Fruit fly (Drosophila melanogaster) whole organism: ENCODE results near the gene eIF3d2.

ENCODE experiments used
- CG8478 ChIP-seq: fragments of >200 bp; optimal IDR thresholded peaks from 2 replicates; lab custom pipeline; 2018; ENCODE audit warnings: inconsistent platforms
- Dll ChIP-seq: fragments of >200 bp; optimal IDR thresholded peaks from 2 replicates; lab custom pipeline; 2017
- EcR ChIP-seq, 2 experiments: fragments of >200 bp; optimal IDR thresholded peaks; 2 replicates each; lab custom pipeline; 2017; ENCODE audit warnings: missing biosample characterization in 2 of 2, missing genetic modification characterization in 2 of 2, missing genetic modification reagents in 2 of 2
- pan ChIP-seq: fragments of >200 bp; optimal IDR thresholded peaks from 2 replicates; lab custom pipeline; 2017
- psq ChIP-seq: fragments of >200 bp; optimal IDR thresholded peaks from 2 replicates; lab custom pipeline; 2017
- usp ChIP-seq: fragments of >200 bp; optimal IDR thresholded peaks from 2 replicates; lab custom pipeline; 2017; ENCODE audit warnings: missing biosample characterization, missing genetic modification characterization, mixed read lengths

The eIF3d2 gene

DNA sequence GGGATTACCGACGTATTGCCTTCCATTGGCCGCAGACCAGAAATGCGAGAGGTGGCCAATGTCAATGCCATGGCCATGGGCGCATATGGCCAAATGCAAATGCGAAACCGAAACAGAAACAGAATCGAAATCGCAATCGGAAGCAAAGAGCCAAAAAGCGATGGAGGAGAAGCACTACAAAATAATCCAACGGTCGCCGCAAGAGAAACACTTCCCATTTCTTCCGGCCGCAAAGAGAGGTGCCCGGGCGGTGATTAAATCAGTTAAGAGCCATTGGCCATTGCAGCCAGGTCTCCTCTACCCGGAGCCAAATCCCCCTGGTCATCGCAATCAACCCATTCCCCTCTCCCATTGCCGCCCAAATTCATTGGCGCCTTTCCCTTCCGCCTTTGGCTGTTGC, 19.4 kb upstream of the eIF3d2 start, which contains the start of gene CG14742:
Gene CG14742, plus strand, starts transcription at position 301 of the 400 bp plus-strand sequence.
- TF ChIP-seq Dll (no peak), pan (lab: Kevin White, UChicago) (no peak), EcR (GFP tag; optimal IDR thresholded peaks at IDR 0.05; lab: Kevin White, UChicago) (no peak), usp (GFP tag; lab: Kevin White, UChicago) (no peak), psq (lab: Kevin White, UChicago) (no peak), CG8478 (lab: Kevin White, UChicago) (no peak)

DNA sequence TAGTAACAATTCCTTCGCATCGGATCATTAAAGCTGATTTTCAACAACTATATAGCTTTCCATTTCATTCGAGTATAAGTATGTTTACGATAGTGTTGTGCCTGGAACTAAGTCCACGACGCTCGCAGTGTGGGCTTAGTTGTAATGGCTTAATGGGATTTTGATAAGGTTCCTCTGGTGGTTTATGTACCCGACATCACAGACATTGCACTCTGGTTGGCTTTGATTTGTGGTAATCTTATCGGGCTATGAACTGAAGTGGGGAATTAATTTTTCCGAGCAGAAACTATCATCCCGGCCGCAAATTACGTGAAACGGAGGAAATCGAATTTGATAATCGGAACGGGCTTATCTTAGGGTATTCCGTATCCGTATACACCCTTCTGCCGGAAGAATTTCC, 16.7 kb upstream of the eIF3d2 start:
- TF ChIP-seq psq (lab: Kevin White, UChicago) (no peak), usp (GFP tag; lab: Kevin White, UChicago) (no peak), EcR (GFP tag; optimal IDR thresholded peaks at IDR 0.05; lab: Kevin White, UChicago) (no peak), Dll (no peak), pan (lab: Kevin White, UChicago) (no peak), CG8478 (lab: Kevin White, UChicago) (no peak)

DNA sequence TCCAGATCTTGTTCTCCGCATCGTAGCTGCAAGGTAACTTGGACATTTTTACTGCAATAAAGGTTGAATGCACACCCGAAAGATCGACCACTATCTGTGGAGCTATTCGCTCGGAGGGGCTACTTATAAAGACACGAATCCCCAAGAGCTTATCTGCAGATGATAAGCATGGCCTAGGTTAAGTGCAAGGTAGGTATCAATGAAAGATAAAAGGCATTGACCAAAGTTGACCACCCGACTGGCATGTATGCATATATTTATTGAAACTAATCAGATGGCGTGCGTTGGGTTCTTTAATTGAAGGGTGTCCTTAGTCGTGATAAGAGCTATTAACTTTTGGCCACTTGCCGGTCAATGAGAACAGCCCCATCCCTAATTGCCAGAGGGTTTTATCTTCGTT, 15.4 kb upstream of the eIF3d2 start, which contains the start of gene CG4830:
Gene CG4830, minus strand, starts transcription at position 101 of the 400 bp plus-strand sequence.
- no peak for TF ChIP-seq EcR (GFP tag; optimal IDR thresholded peaks at IDR 0.05; lab: Kevin White, UChicago)

DNA sequence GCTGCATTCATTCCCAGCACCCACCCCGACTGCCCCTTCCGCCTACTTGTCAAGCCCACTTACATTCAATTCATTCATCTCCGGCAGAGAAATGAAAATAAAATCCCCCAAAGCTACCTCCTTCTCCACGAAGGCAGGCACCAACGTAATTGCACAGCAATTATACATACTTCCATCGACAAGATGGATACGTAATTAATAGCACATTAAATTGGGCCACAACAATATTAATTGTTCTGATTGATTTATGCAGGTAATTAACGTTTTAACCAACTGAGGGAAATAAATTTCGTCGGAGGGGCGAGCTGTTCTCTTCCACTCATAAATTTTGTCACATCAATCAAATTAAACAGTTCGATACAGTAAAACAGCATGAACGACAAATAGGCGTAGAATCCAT, 2.8 kb upstream of the eIF3d2 start, which contains the start of gene Adk1:
Gene Adk1, plus strand, starts transcription at position 301 of the 400 bp plus-strand sequence.
- no peak for TF ChIP-seq EcR (GFP tag; optimal IDR thresholded peaks at IDR 0.05; lab: Kevin White, UChicago)
- no peak for TF ChIP-seq pan (lab: Kevin White, UChicago)
- TF ChIP-seq psq (lab: Kevin White, UChicago) = no peak
- no peak for TF ChIP-seq usp (GFP tag; lab: Kevin White, UChicago)
- TF ChIP-seq CG8478 (lab: Kevin White, UChicago) = no peak
- TF ChIP-seq Dll = no peak

DNA sequence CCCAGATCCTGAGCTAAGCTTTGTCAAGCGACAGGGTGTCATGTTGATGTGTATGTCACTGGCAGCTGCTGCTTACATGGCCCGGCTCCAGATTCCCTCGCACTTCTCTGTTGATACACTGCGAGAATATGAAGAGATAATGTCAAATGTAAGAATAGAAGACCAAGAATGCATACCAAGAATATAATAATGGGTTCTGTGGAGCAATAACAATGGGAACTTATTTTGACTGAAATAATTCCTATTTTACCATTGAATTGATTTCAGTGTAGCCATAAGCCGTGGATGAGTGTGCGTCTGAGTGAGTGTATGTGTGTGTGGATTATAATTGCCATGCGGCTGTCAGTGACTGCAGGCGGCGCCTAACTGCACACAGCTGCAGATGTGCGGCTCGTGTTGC, 1.3 kb upstream of the eIF3d2 start:
- no peak for TF ChIP-seq Dll
- no peak for TF ChIP-seq CG8478 (lab: Kevin White, UChicago)
- no peak for TF ChIP-seq EcR (GFP tag; optimal IDR thresholded peaks at IDR 0.05; lab: Kevin White, UChicago)
- no peak for TF ChIP-seq usp (GFP tag; lab: Kevin White, UChicago)
- no peak for TF ChIP-seq psq (lab: Kevin White, UChicago)
- no peak for TF ChIP-seq pan (lab: Kevin White, UChicago)

DNA sequence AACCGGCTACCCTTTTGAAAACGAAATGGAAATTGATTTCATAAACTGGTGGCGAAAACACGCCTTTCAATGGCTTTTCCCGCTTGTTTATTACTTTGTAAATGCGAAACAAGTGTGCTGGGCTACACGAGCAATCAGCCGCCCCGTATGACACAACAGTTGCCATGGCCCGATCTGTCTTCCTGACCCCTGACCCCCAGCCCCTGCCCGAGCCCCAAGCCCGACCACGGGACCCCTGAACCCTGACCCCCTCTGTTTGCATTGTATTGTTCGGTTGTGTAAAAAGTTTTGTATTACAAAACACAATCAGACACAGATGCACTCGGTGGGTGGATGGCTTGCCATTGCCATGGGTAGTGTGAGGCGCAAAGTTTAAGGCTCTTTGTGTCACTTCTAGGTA, 9.2 kb downstream of the eIF3d2 start:
- TF ChIP-seq pan (lab: Kevin White, UChicago) (no peak), CG8478 (lab: Kevin White, UChicago) (no peak), psq (lab: Kevin White, UChicago) (no peak), usp (GFP tag; lab: Kevin White, UChicago) (no peak), EcR (GFP tag; optimal IDR thresholded peaks at IDR 0.05; lab: Kevin White, UChicago) (no peak), Dll (no peak)

DNA sequence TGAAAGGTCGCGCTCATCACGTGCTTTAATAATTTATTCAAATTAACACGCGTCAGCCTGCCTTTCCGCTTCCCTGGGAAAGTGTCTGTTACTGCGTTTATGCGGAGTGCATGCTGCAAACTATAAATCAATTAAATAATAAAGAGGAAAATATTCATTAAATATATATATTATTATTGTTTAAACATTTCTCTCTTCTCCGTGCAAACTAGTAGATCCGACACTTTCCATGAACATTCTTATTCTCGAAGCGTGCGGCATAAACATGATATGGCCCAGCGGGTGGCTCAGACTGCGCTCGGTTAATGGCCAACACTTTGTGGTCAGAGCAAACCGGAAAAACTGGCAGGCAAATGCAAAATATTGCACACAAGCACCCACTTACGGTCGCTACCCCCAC, 26.5 kb downstream of the eIF3d2 start:
- TF ChIP-seq EcR (GFP tag; optimal IDR thresholded peaks at IDR 0.05; lab: Kevin White, UChicago) = no peak
- TF ChIP-seq CG8478 (lab: Kevin White, UChicago) = no peak
- TF ChIP-seq Dll = no peak

DNA sequence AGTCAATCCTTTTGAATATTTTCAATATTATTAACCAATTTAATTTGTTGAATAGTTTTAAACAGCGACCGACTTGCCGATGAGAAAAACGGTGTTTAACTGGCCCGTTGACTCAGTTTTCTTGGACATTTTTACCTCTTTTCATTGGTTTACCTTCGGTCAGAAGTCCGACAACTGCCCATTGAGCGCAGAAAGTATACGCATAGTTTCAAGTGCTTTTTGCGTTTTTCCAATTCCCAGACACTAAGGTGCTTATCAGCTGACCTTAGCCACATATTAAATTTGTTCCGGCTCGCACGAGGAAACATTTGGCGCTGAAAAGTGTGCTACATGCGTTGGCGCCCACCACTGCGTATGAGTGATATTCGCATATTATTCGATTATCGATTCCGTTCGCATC, 28.7 kb downstream of the eIF3d2 start, which contains the start of gene Cpn:
Gene Cpn, minus strand, starts transcription at position 101 of the 400 bp plus-strand sequence.
- no peak for TF ChIP-seq psq (lab: Kevin White, UChicago)
- no peak for TF ChIP-seq EcR (GFP tag; optimal IDR thresholded peaks at IDR 0.05; lab: Kevin White, UChicago)
- no peak for TF ChIP-seq pan (lab: Kevin White, UChicago)
- no peak for TF ChIP-seq CG8478 (lab: Kevin White, UChicago)
- TF ChIP-seq Dll = no peak
- no peak for TF ChIP-seq usp (GFP tag; lab: Kevin White, UChicago)

DNA sequence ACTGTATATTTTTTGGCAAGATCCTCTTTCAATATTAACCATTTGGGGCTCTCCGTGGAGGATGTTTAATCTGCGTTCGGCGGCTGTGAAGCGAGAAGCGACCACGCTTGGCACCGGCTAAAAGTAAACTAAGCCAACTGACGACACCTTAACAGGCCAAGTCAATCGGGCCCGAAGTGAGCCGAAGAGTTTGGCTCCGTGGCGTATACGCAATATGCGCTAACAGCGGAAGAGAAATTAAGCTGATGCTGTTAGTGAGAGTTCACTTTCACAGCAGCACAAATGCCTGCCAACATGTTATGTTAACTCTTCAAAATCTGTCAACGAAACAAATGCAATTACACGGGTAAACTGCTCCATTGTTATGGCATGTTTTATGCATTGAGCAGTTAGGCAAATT, 36.3 kb downstream of the eIF3d2 start, which contains the start of gene dpr15:
Gene dpr15, minus strand, starts transcription at position 101 of the 400 bp plus-strand sequence.
- TF ChIP-seq EcR (GFP tag; optimal IDR thresholded peaks at IDR 0.05; lab: Kevin White, UChicago) = no peak
- TF ChIP-seq Dll = no peak
- no peak for TF ChIP-seq usp (GFP tag; lab: Kevin White, UChicago)
- TF ChIP-seq CG8478 (lab: Kevin White, UChicago) = no peak
- TF ChIP-seq pan (lab: Kevin White, UChicago) = no peak
